Worm (Caenorhabditis elegans): Measurements from ENCODE around the gene cyp-33C9.

ce11 chrV:3086260-3086659 lies 8.1 kb downstream of the cyp-33C9 start, which contains the start of gene srt-8:
- TF ChIP-seq unc-39 (tag; optimal IDR thresholded peaks at IDR 0.05) (no peak), hlh-11 (tag; optimal IDR thresholded peaks at IDR 0.05) (no peak), Y105C5A.15 (GFP tag; IDR thresholded peaks at IDR 0.05) (no peak), ama-1 (optimal IDR thresholded peaks at IDR 0.05) (no peak), skn-1 (tag; optimal IDR thresholded peaks at IDR 0.05) (no peak), nhr-237 (tag; optimal IDR thresholded peaks at IDR 0.05) (no peak), lir-3 (tag; optimal IDR thresholded peaks at IDR 0.05) (no peak), ZK546.5 (tag; optimal IDR thresholded peaks at IDR 0.05) (no peak)
